Worm (Caenorhabditis elegans) whole organism, young adult: ENCODE data around the gene F35A5.2.

Experiments
- F49E8.2 ChIP-seq: sonication (generic microtip); optimal IDR thresholded peaks from 3 replicates; lab custom pipeline; 2017; ENCODE audit warnings: missing genetic modification characterization, mild to moderate bottlenecking, missing compliant biosample characterization, antibody characterized with exemption, moderate library complexity; ENCODE audit not compliant: insufficient read depth
- lin-26 ChIP-seq: fragments of 200-800 bp; sonication (Bioruptor generic); IDR thresholded peaks from 2 replicates; pipeline ENCODE4 v1.3.6; 2022; ENCODE audit warnings: missing genetic modification reagents, missing genetic modification characterization, missing compliant biosample characterization
- mel-28 ChIP-seq: sonication (generic microtip); optimal IDR thresholded peaks from 2 replicates; lab custom pipeline; 2016; ENCODE audit warnings: borderline replicate concordance, mild to moderate bottlenecking, missing genetic modification characterization, missing compliant biosample characterization

DNA sequence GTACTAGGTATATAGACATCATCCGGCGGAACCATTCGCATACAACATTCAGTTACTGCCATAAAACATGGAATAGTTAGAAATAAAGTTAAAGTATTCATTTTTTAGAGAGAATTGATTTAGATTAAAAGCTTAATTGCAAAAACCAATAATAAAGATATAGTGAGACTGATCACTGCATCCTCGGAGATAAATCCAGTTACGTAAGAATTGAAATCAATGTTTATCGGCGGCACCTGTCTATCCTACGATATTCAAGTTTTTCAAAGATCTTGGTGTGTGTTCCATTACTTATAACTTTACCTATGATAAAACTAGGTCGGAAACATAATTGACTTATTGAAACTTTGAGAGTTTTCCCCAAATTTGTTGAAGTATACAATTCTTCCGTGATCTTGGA, 45.6 kb upstream of the F35A5.2 start, which contains the start of gene T14G12.6:
- TF ChIP-seq mel-28 (tag; lab: Kevin White, UChicago) (no peak), lin-26 (GFP tag; lab: Robert Waterston, UW) (no peak), F49E8.2 (no peak)
